Fruit fly (Drosophila melanogaster): ENCODE results near the gene CG31954.
A peak's percentile ranks its signal among the peaks of the same experiment; 100 is the strongest.

CG31954 gene

dm6 chr2L:3472242-3472641 is 37.7 kb downstream of the CG31954 start, which contains the start of gene Pgant4 (continued):
- no peak for TF ChIP-seq Poxn (GFP tag; IDR thresholded peaks at IDR 0.05)
- TF ChIP-seq tll (GFP tag; optimal IDR thresholded peaks at IDR 0.05): no peak
- peak; percentile 37 for TF ChIP-seq Nf-YC (tag; optimal IDR thresholded peaks at IDR 0.05)
- TF ChIP-seq CG4854 (GFP tag; optimal IDR thresholded peaks at IDR 0.05): peak; percentile 26
- TF ChIP-seq CG2712 (tag; optimal IDR thresholded peaks at IDR 0.05): peak; percentile 51
- peak; percentile 33; the same call in 1 of the 2 replicates for TF ChIP-seq gsb (GFP tag; IDR thresholded peaks at IDR 0.05)
- TF ChIP-seq wek (GFP tag; optimal IDR thresholded peaks at IDR 0.05): peak; percentile 18
- no peak for TF ChIP-seq lola (GFP tag; optimal IDR thresholded peaks at IDR 0.05)
- peak; percentile 51 for TF ChIP-seq CG4820 (GFP tag; optimal IDR thresholded peaks at IDR 0.05)
- TF ChIP-seq Dbx (GFP tag; IDR thresholded peaks at IDR 0.05): peak; percentile 84
- TF ChIP-seq CG34422 (GFP tag; IDR thresholded peaks at IDR 0.05): peak; percentile 76
- no peak for TF ChIP-seq prd (optimal IDR thresholded peaks at IDR 0.05)
- TF ChIP-seq prd (GFP tag; IDR thresholded peaks at IDR 0.05): peak; percentile 92
- TF ChIP-seq CG13287 (GFP tag; IDR thresholded peaks at IDR 0.05; ENCODE audit: partially characterized antibody): no peak
- no peak for TF ChIP-seq CG10431 (GFP tag; optimal IDR thresholded peaks at IDR 0.05)
- no peak for TF ChIP-seq Ssrp (tag; optimal IDR thresholded peaks at IDR 0.05)
- peak; percentile 22 for TF ChIP-seq dmrt11E (tag; optimal IDR thresholded peaks at IDR 0.05)
- no peak for TF ChIP-seq CG2678 (tag; optimal IDR thresholded peaks at IDR 0.05)
- no peak for TF ChIP-seq Dip3 (GFP tag; optimal IDR thresholded peaks at IDR 0.05)
- no peak for TF ChIP-seq Usf (GFP tag; optimal IDR thresholded peaks at IDR 0.05)
- peak; percentile 47 for TF ChIP-seq Bgb (GFP tag; IDR thresholded peaks at IDR 0.05; ENCODE audit: partially characterized antibody)
- TF ChIP-seq cas (GFP tag; IDR thresholded peaks at IDR 0.05): no peak
- no peak for TF ChIP-seq D (optimal IDR thresholded peaks at IDR 0.05)
- TF ChIP-seq D (GFP tag; optimal IDR thresholded peaks at IDR 0.05): peak; percentile 6
- peak; percentile 40 for TF ChIP-seq CG9817 (tag; optimal IDR thresholded peaks at IDR 0.05)
- TF ChIP-seq fd102C (GFP tag; optimal IDR thresholded peaks at IDR 0.05): no peak
- TF ChIP-seq en (GFP tag; optimal IDR thresholded peaks at IDR 0.05): no peak
- peak in 1 of 2 experiments; percentile 49 for TF ChIP-seq insv (GFP tag; optimal IDR thresholded peaks at IDR 0.05)
- TF ChIP-seq Deaf1 (tag; optimal IDR thresholded peaks at IDR 0.05): no peak
- TF ChIP-seq twi (tag; optimal IDR thresholded peaks at IDR 0.05): peak; percentile 31
- no peak for TF ChIP-seq Side (GFP tag; optimal IDR thresholded peaks at IDR 0.05)
- no peak for TF ChIP-seq CG11504 (tag; optimal IDR thresholded peaks at IDR 0.05)
- no peak for TF ChIP-seq Dfd (GFP tag; optimal IDR thresholded peaks at IDR 0.05)
- TF ChIP-seq danr (GFP tag; IDR thresholded peaks at IDR 0.05): no peak
- peak; percentile 74 for TF ChIP-seq dysf (GFP tag; IDR thresholded peaks at IDR 0.05)
- no peak for TF ChIP-seq h (optimal IDR thresholded peaks at IDR 0.05)
- TF ChIP-seq Scr (GFP tag; IDR thresholded peaks at IDR 0.05; ENCODE audit: partially characterized antibody): no peak
- TF ChIP-seq CG3847 (GFP tag; IDR thresholded peaks at IDR 0.05): peak; percentile 62
- no peak for TF ChIP-seq run (tag; optimal IDR thresholded peaks at IDR 0.05)
- TF ChIP-seq tgo (GFP tag; IDR thresholded peaks at IDR 0.05): peak; percentile 65; the same call in 2 of the 3 replicates
- TF ChIP-seq luna (GFP tag; optimal IDR thresholded peaks at IDR 0.05): no peak
- peak; percentile 27 for TF ChIP-seq CG12071 (GFP tag; optimal IDR thresholded peaks at IDR 0.05)
- TF ChIP-seq CG6683 (GFP tag; optimal IDR thresholded peaks at IDR 0.05): no peak
- TF ChIP-seq Pdp1 (GFP tag; optimal IDR thresholded peaks at IDR 0.05): peak; percentile 10 to 58
- TF ChIP-seq Bdp1 (GFP tag; optimal IDR thresholded peaks at IDR 0.05): no peak
- no peak for TF ChIP-seq br (optimal IDR thresholded peaks at IDR 0.05)
- peak; percentile 28; the same call in 1 of the 2 replicates for TF ChIP-seq amos (GFP tag; IDR thresholded peaks at IDR 0.05; ENCODE audit: partially characterized antibody)
- peak; percentile 55 for TF ChIP-seq Elba2 (GFP tag; optimal IDR thresholded peaks at IDR 0.05)
- TF ChIP-seq CoRest (tag; optimal IDR thresholded peaks at IDR 0.05): peak; percentile 48
- TF ChIP-seq so (GFP tag; IDR thresholded peaks at IDR 0.05): 0 out of 3 replicates have a peak, but pooled peaks have one; percentile 16
- no peak for TF ChIP-seq sc (optimal IDR thresholded peaks at IDR 0.05)
- TF ChIP-seq sc (GFP tag; optimal IDR thresholded peaks at IDR 0.05): no peak
